Fruit fly (Drosophila melanogaster): Measurements from ENCODE around the gene CG16710.

CG16710 gene

DNA sequence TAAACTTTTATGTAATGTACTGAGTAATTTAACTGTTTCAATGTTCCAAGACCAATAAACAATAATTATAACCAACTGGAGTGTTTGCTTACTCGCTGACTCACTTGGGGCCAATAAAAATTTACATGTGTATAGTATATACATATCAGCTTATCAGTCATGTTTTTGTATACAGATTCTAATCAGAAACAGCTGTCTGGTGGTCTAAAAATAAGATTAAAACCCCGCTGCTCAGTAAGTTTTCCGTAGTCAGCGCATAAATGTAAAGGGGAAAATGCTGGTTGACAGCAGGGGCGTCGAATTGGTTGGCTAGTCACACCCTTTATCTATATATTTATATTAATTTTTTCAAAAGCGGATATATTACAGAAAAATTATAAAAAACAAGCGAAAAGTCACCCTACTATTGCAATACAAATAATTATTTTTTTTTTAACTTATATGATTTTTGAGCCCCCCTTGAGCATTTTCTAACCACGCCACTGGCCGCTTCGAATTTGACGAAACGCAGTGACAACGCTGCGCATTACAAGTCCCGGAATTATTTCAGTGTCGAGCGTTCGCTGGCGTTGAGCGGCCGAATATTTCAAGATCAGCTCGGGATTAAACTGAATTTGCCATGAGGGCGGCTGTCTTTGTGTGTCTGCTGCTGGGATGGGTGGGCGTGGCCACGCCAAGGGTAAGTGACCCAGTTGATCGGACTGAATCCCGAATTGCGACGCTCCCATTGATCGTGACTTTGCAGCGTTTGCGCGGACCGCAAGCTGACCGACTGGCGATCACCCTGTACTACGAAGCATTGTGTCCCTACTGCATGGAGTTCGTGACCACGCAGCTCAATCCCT, 3.7 kb upstream of the CG16710 start, which contains the start of gene GILT2 (continued):
- peak; percentile 57 for TF ChIP-seq Ets21C (GFP tag; optimal IDR thresholded peaks at IDR 0.05)
- peak; percentile 88 for TF ChIP-seq CG6163 (GFP tag; IDR thresholded peaks at IDR 0.05)
- no peak for TF ChIP-seq salr (GFP tag; optimal IDR thresholded peaks at IDR 0.05)
- TF ChIP-seq fd85E (GFP tag; optimal IDR thresholded peaks at IDR 0.05) = no peak
- peak; percentile 71 for TF ChIP-seq CG7368 (GFP tag; optimal IDR thresholded peaks at IDR 0.05)
- peak; percentile 85 for TF ChIP-seq vri (GFP tag; optimal IDR thresholded peaks at IDR 0.05)
- peak; percentile 42 for TF ChIP-seq Lpt (GFP tag; optimal IDR thresholded peaks at IDR 0.05)
- TF ChIP-seq CG4318 (GFP tag; optimal IDR thresholded peaks at IDR 0.05) = no peak
- peak; percentile 60 to 73 for TF ChIP-seq ss (GFP tag; optimal IDR thresholded peaks at IDR 0.05)
- TF ChIP-seq Blimp-1 (GFP tag; optimal IDR thresholded peaks at IDR 0.05) = peak; percentile 68
- TF ChIP-seq Hr38 (GFP tag; optimal IDR thresholded peaks at IDR 0.05) = no peak
- TF ChIP-seq dsx (GFP tag; optimal IDR thresholded peaks at IDR 0.05; ENCODE audit: poor library complexity, severe bottlenecking) = peak; percentile 59
- peak; percentile 74 for TF ChIP-seq CG8119 (GFP tag; IDR thresholded peaks at IDR 0.05)
- peak; percentile 86 for TF ChIP-seq Smox (GFP tag; optimal IDR thresholded peaks at IDR 0.05)
- peak; percentile 71 for TF ChIP-seq Sox14 (GFP tag; optimal IDR thresholded peaks at IDR 0.05)
- peak; percentile 88 for TF ChIP-seq cyc (GFP tag; optimal IDR thresholded peaks at IDR 0.05)
- peak; percentile 80 for TF ChIP-seq Hr39 (GFP tag; optimal IDR thresholded peaks at IDR 0.05)
- TF ChIP-seq Eip78C (GFP tag) = peak; percentile 89
- peak; percentile 71 for TF ChIP-seq fkh (GFP tag; optimal IDR thresholded peaks at IDR 0.05)
- TF ChIP-seq CG10669 (GFP tag; optimal IDR thresholded peaks at IDR 0.05) = no peak

dm6 chr3R:23679911-23680336, 2.4 kb upstream of the CG16710 start, which contains the start of gene eIF3d1:
TSS of gene eIF3d1 (plus strand) at chr3R:23680039.
- TF ChIP-seq Sox102F (GFP tag; optimal IDR thresholded peaks at IDR 0.05) (no peak), CG11762 (GFP tag; optimal IDR thresholded peaks at IDR 0.05; ENCODE audit: insufficient read depth) (no peak), net (GFP tag; optimal IDR thresholded peaks at IDR 0.05) (no peak), cyc (GFP tag; optimal IDR thresholded peaks at IDR 0.05) (peak; percentile 33), Sox14 (GFP tag; optimal IDR thresholded peaks at IDR 0.05) (peak; percentile 83), CG1621 (tag; optimal IDR thresholded peaks at IDR 0.05) (no peak), svp (GFP tag) (peak; percentile 60), Ets96B (tag; optimal IDR thresholded peaks at IDR 0.05) (no peak), CG6854 (GFP tag; optimal IDR thresholded peaks at IDR 0.05) (no peak), CG8319 (GFP tag; optimal IDR thresholded peaks at IDR 0.05) (no peak), Sox15 (GFP tag; optimal IDR thresholded peaks at IDR 0.05) (no peak), Hr39 (GFP tag; optimal IDR thresholded peaks at IDR 0.05) (no peak), esn (GFP tag; optimal IDR thresholded peaks at IDR 0.05) (peak; percentile 11), CG31627 (GFP tag; optimal IDR thresholded peaks at IDR 0.05) (peak; percentile 29), Eip75B (GFP tag; optimal IDR thresholded peaks at IDR 0.05) (no peak), CG7368 (GFP tag; optimal IDR thresholded peaks at IDR 0.05) (no peak), OdsH (GFP tag; optimal IDR thresholded peaks at IDR 0.05) (no peak), pdm3 (GFP tag; optimal IDR thresholded peaks at IDR 0.05) (no peak), Eip78C (GFP tag) (peak; percentile 46), spab (GFP tag; optimal IDR thresholded peaks at IDR 0.05) (no peak), topi (GFP tag; optimal IDR thresholded peaks at IDR 0.05) (no peak), Blimp-1 (GFP tag; optimal IDR thresholded peaks at IDR 0.05) (no peak)

- TF ChIP-seq svp (GFP tag) = peak; percentile 43
- TF ChIP-seq fd85E (GFP tag; optimal IDR thresholded peaks at IDR 0.05) = no peak
Observed at dm6 chr3R:23683757-23684156, 1.5 kb downstream of the CG16710 start, which contains the start of gene CG18754. TSS of gene CG18754 (plus strand) at chr3R:23684057.
